Fruit fly (Drosophila melanogaster) whole organism, embryonic: ENCODE measurements around the gene Gr98d.

Experiments used
- BtbVII ChIP-seq: fragments of 200-800 bp; sonication (Bioruptor generic); optimal IDR thresholded peaks from 3 replicates; lab custom pipeline; 2017; ENCODE audit warnings: missing biosample characterization, mild to moderate bottlenecking, missing genetic modification characterization
- CG10321 ChIP-seq: fragments of 200-800 bp; sonication (Bioruptor generic); IDR thresholded peaks from 2 replicates; pipeline ENCODE4 v1.3.6; 2022; ENCODE audit warnings: missing biosample characterization, missing genetic modification characterization
- CG10979 ChIP-seq: fragments of 200-800 bp; sonication (Bioruptor generic); optimal IDR thresholded peaks from 2 replicates; lab custom pipeline; 2018; ENCODE audit warnings: missing biosample characterization, mild to moderate bottlenecking, missing genetic modification characterization, moderate library complexity
- CG11085 ChIP-seq: fragments of 200-800 bp; sonication (Bioruptor generic); IDR thresholded peaks from 2 replicates; pipeline ENCODE4 v1.3.6; 2022; ENCODE audit warnings: missing biosample characterization, missing genetic modification characterization
- CG11696 ChIP-seq: fragments of 200-800 bp; sonication (Bioruptor generic); IDR thresholded peaks from 2 replicates; pipeline ENCODE4 v1.3.6; 2022; ENCODE audit warnings: missing biosample characterization, missing genetic modification characterization
- CG14014 ChIP-seq: fragments of 200-800 bp; sonication (Bioruptor generic); IDR thresholded peaks from 2 replicates; pipeline ENCODE4 v1.3.6; 2022; ENCODE audit warnings: missing biosample characterization, missing genetic modification characterization
- CG14710 ChIP-seq: fragments of 200-800 bp; sonication (Bioruptor generic); optimal IDR thresholded peaks from 3 replicates; lab custom pipeline; 2019; ENCODE audit warnings: missing biosample characterization, mild to moderate bottlenecking, missing genetic modification characterization, moderate library complexity
- CG15269 ChIP-seq: fragments of 200-800 bp; sonication (Bioruptor generic); optimal IDR thresholded peaks from 2 replicates; lab custom pipeline; 2018; ENCODE audit warnings: missing biosample characterization, mild to moderate bottlenecking, missing genetic modification characterization, moderate library complexity
- CG1529 ChIP-seq: fragments of 200-800 bp; sonication (Bioruptor generic); optimal IDR thresholded peaks from 3 replicates; lab custom pipeline; 2018; ENCODE audit warnings: missing biosample characterization, missing genetic modification characterization
- CG16813 ChIP-seq: fragments of 200-800 bp; sonication (Bioruptor generic); IDR thresholded peaks from 3 replicates; pipeline ENCODE4 v1.3.6; 2022; ENCODE audit warnings: missing biosample characterization, missing genetic modification characterization; ENCODE audit not compliant: partially characterized antibody
- CG17186 ChIP-seq: fragments of 200-800 bp; sonication (Bioruptor generic); optimal IDR thresholded peaks from 3 replicates; lab custom pipeline; 2017; ENCODE audit warnings: missing biosample characterization, missing genetic modification reagents, missing genetic modification characterization
- CG17802 ChIP-seq: fragments of 200-800 bp; sonication (Bioruptor generic); optimal IDR thresholded peaks from 2 replicates; lab custom pipeline; 2018; ENCODE audit warnings: missing biosample characterization, mild to moderate bottlenecking, missing genetic modification characterization, moderate library complexity
- CG2678 ChIP-seq: fragments of 200-800 bp; sonication (Bioruptor generic); optimal IDR thresholded peaks from 3 replicates; lab custom pipeline; 2019; ENCODE audit warnings: missing biosample characterization, mild to moderate bottlenecking, missing genetic modification characterization, moderate library complexity
- CG2875 ChIP-seq: fragments of 200-800 bp; sonication (Bioruptor generic); optimal IDR thresholded peaks from 2 replicates; lab custom pipeline; 2017; ENCODE audit warnings: missing biosample characterization, mild to moderate bottlenecking, missing genetic modification characterization, missing genetic modification reagents
- CG3281 ChIP-seq: fragments of 200-800 bp; sonication (Bioruptor generic); optimal IDR thresholded peaks from 3 replicates; lab custom pipeline; 2017; ENCODE audit warnings: missing biosample characterization, mild to moderate bottlenecking, missing genetic modification characterization
- CG34422 ChIP-seq: fragments of 200-800 bp; sonication (Bioruptor generic); IDR thresholded peaks from 3 replicates; pipeline ENCODE4 v1.3.6; 2022; ENCODE audit warnings: missing biosample characterization, missing genetic modification characterization
- CG43689 ChIP-seq: fragments of 200-800 bp; sonication (Bioruptor generic); IDR thresholded peaks from 2 replicates; pipeline ENCODE4 v1.3.6; 2022; ENCODE audit warnings: missing biosample characterization, missing genetic modification characterization
- CG9797 ChIP-seq: fragments of 200-800 bp; sonication (Bioruptor generic); optimal IDR thresholded peaks from 3 replicates; lab custom pipeline; 2018; ENCODE audit warnings: missing biosample characterization, mild to moderate bottlenecking, missing genetic modification characterization
- CTCF ChIP-seq: fragments of 200-800 bp; sonication (Bioruptor generic); optimal IDR thresholded peaks from 2 replicates; lab custom pipeline; 2017; ENCODE audit warnings: missing biosample characterization, mild to moderate bottlenecking, missing genetic modification characterization, moderate library complexity
- CoRest ChIP-seq: fragments of 200-800 bp; sonication (Bioruptor generic); optimal IDR thresholded peaks from 3 replicates; lab custom pipeline; 2018; ENCODE audit warnings: missing biosample characterization, mild to moderate bottlenecking, missing genetic modification characterization, moderate library complexity
- Dip3 ChIP-seq: fragments of 200-800 bp; sonication (Bioruptor generic); optimal IDR thresholded peaks from 3 replicates; lab custom pipeline; 2016; ENCODE audit warnings: missing biosample characterization, missing genetic modification characterization
- Drgx ChIP-seq: fragments of 200-800 bp; sonication (Bioruptor generic); IDR thresholded peaks from 2 replicates; pipeline ENCODE4 v1.3.6; 2022; ENCODE audit warnings: missing biosample characterization, missing genetic modification characterization
- ERR ChIP-seq: fragments of 200-800 bp; sonication (Bioruptor generic); optimal IDR thresholded peaks from 2 replicates; lab custom pipeline; 2016; ENCODE audit warnings: missing biosample characterization, missing genetic modification characterization
- Eip74EF ChIP-seq, 2 experiments: fragments of 200-800 bp in 1 of 2; fragments of >200 bp in 1 of 2; sonication (Bioruptor generic) in 1 of 2; optimal IDR thresholded peaks; 2 replicates each; lab custom pipeline; 2017 to 2019; ENCODE audit warnings: missing biosample characterization in 2 of 2, missing genetic modification characterization in 2 of 2, mild to moderate bottlenecking in 1 of 2, moderate library complexity in 1 of 2
- Fer1 ChIP-seq: fragments of 200-800 bp; sonication (Bioruptor generic); optimal IDR thresholded peaks from 2 replicates; lab custom pipeline; 2017; ENCODE audit warnings: missing biosample characterization, mild to moderate bottlenecking, missing genetic modification characterization
- Gug ChIP-seq: fragments of 200-800 bp; sonication (Bioruptor generic); IDR thresholded peaks from 4 replicates; pipeline ENCODE4 v1.3.6; 2022; ENCODE audit warnings: missing biosample characterization, missing genetic modification characterization
- Lpt ChIP-seq: fragments of >200 bp; optimal IDR thresholded peaks from 2 replicates; lab custom pipeline; 2018; ENCODE audit warnings: missing biosample characterization, missing genetic modification characterization
- Oaz ChIP-seq: fragments of 200-800 bp; sonication (Bioruptor generic); IDR thresholded peaks from 2 replicates; pipeline ENCODE4 v1.3.6; 2022; ENCODE audit warnings: missing biosample characterization, missing genetic modification characterization
- PHDP ChIP-seq: fragments of 200-800 bp; sonication (Bioruptor generic); optimal IDR thresholded peaks from 3 replicates; lab custom pipeline; 2018; ENCODE audit warnings: missing biosample characterization, mild to moderate bottlenecking, missing genetic modification characterization, moderate library complexity
- Poxn ChIP-seq: fragments of 200-800 bp; sonication (Bioruptor generic); IDR thresholded peaks from 2 replicates; pipeline ENCODE4 v1.3.6; 2022; ENCODE audit warnings: missing biosample characterization, missing genetic modification characterization
- Rfx ChIP-seq: fragments of 200-800 bp; sonication (Bioruptor generic); IDR thresholded peaks from 2 replicates; pipeline ENCODE4 v1.3.6; 2022; ENCODE audit warnings: missing biosample characterization, missing genetic modification characterization
- Scr ChIP-seq: fragments of 200-800 bp; sonication (Bioruptor generic); IDR thresholded peaks from 2 replicates; pipeline ENCODE4 v1.3.6; 2022; ENCODE audit warnings: missing biosample characterization, missing genetic modification characterization; ENCODE audit not compliant: partially characterized antibody
- Tbp ChIP-seq: fragments of >200 bp; optimal IDR thresholded peaks from 2 replicates; lab custom pipeline; 2018; ENCODE audit warnings: missing biosample characterization, missing genetic modification characterization
- ara ChIP-seq: fragments of 200-800 bp; sonication (Bioruptor generic); IDR thresholded peaks from 2 replicates; pipeline ENCODE4 v1.3.6; 2022; ENCODE audit warnings: missing biosample characterization, missing genetic modification characterization
- cato ChIP-seq: fragments of 200-800 bp; sonication (Bioruptor generic); optimal IDR thresholded peaks from 2 replicates; lab custom pipeline; 2016; ENCODE audit warnings: missing biosample characterization, missing genetic modification characterization, borderline replicate concordance
- fd64A ChIP-seq: fragments of 200-800 bp; sonication (Bioruptor generic); optimal IDR thresholded peaks from 3 replicates; lab custom pipeline; 2018; ENCODE audit warnings: missing biosample characterization, mild to moderate bottlenecking, missing genetic modification characterization
- ind ChIP-seq: fragments of 200-800 bp; sonication (Bioruptor generic); optimal IDR thresholded peaks from 3 replicates; lab custom pipeline; 2016; ENCODE audit warnings: missing biosample characterization, missing genetic modification characterization
- jumu ChIP-seq: fragments of 200-800 bp; sonication (Bioruptor generic); optimal IDR thresholded peaks from 3 replicates; lab custom pipeline; 2016; ENCODE audit warnings: missing biosample characterization, missing genetic modification characterization
- kah ChIP-seq: fragments of 200-800 bp; sonication (Bioruptor generic); optimal IDR thresholded peaks from 2 replicates; lab custom pipeline; 2018; ENCODE audit warnings: missing biosample characterization, mild to moderate bottlenecking, missing genetic modification characterization
- kay ChIP-seq: fragments of 200-800 bp; sonication (Bioruptor generic); optimal IDR thresholded peaks from 2 replicates; lab custom pipeline; 2016; ENCODE audit warnings: missing biosample characterization, missing genetic modification characterization
- ken ChIP-seq: fragments of 200-800 bp; sonication (Bioruptor generic); IDR thresholded peaks from 3 replicates; pipeline ENCODE4 v1.3.6; 2022; ENCODE audit warnings: missing biosample characterization, missing genetic modification characterization
- lab ChIP-seq: fragments of 200-800 bp; sonication (Bioruptor generic); optimal IDR thresholded peaks from 3 replicates; lab custom pipeline; 2017; ENCODE audit warnings: missing biosample characterization, missing genetic modification characterization, mild to moderate bottlenecking, moderate library complexity, missing genetic modification reagents
- lmd ChIP-seq: fragments of 200-800 bp; sonication (Bioruptor generic); IDR thresholded peaks from 2 replicates; pipeline ENCODE4 v1.3.6; 2022; ENCODE audit warnings: missing biosample characterization, missing genetic modification characterization
- otp ChIP-seq: fragments of 200-800 bp; sonication (Bioruptor generic); IDR thresholded peaks from 3 replicates; pipeline ENCODE4, ENCODE4 v1.3.6; 2022; ENCODE audit warnings: missing biosample characterization, missing genetic modification characterization
- pnt ChIP-seq: fragments of 200-800 bp; sonication (Bioruptor generic); optimal IDR thresholded peaks from 3 replicates; lab custom pipeline; 2016; ENCODE audit warnings: missing biosample characterization, missing genetic modification characterization
- pum ChIP-seq: fragments of 200-800 bp; sonication (Bioruptor generic); optimal IDR thresholded peaks from 2 replicates; lab custom pipeline; 2016; ENCODE audit warnings: missing biosample characterization, missing genetic modification characterization
- rib ChIP-seq: fragments of 200-800 bp; sonication (Bioruptor generic); IDR thresholded peaks from 2 replicates; pipeline ENCODE4 v1.3.6; 2022; ENCODE audit warnings: missing biosample characterization, missing genetic modification characterization
- run ChIP-seq: fragments of 200-800 bp; sonication (Bioruptor generic); optimal IDR thresholded peaks from 3 replicates; lab custom pipeline; 2018; ENCODE audit warnings: missing biosample characterization, mild to moderate bottlenecking, missing genetic modification characterization
- slp2 ChIP-seq: fragments of 200-800 bp; sonication (Bioruptor generic); optimal IDR thresholded peaks from 2 replicates; lab custom pipeline; 2016; ENCODE audit warnings: missing biosample characterization, missing genetic modification characterization
- tio ChIP-seq: fragments of 200-800 bp; sonication (Bioruptor generic); optimal IDR thresholded peaks from 2 replicates; lab custom pipeline; 2017; ENCODE audit warnings: missing biosample characterization, missing genetic modification characterization, inconsistent platforms
- toy ChIP-seq: fragments of 200-800 bp; sonication (Bioruptor generic); IDR thresholded peaks from 2 replicates; pipeline ENCODE4 v1.3.6; 2022; ENCODE audit warnings: missing biosample characterization, missing genetic modification characterization
- wor ChIP-seq: fragments of 200-800 bp; sonication (Bioruptor generic); IDR thresholded peaks from 2 replicates; pipeline ENCODE4 v1.3.6; 2022; ENCODE audit warnings: missing biosample characterization, missing genetic modification characterization

The Gr98d gene

dm6 chr3R:27581890-27582487 lies 36.1 kb downstream of the Gr98d start, which contains the start of gene wdb:
wdb (minus strand) TSS chr3R:27582241.
- TF ChIP-seq Poxn (GFP tag; lab: Robert Waterston, UW): no peak
- TF ChIP-seq tio: no peak
- peak; percentile 72 for TF ChIP-seq Gug (GFP tag; lab: Robert Waterston, UW)
- TF ChIP-seq toy: no peak
- TF ChIP-seq CG10979 (tag; lab: Kevin White, UChicago): no peak
- TF ChIP-seq CG15269 (tag; lab: Kevin White, UChicago): peak; percentile 65
- TF ChIP-seq CG9797 (GFP tag; lab: Kevin White, UChicago): no peak
- TF ChIP-seq CG11085 (GFP tag; lab: Robert Waterston, UW): no peak
- TF ChIP-seq jumu (GFP tag; lab: Kevin White, UChicago): peak; percentile 26
- no peak for TF ChIP-seq Lpt (GFP tag; lab: Kevin White, UChicago)
- TF ChIP-seq CG34422 (GFP tag; lab: Robert Waterston, UW): no peak
- no peak for TF ChIP-seq rib (GFP tag; lab: Robert Waterston, UW)
- peak; percentile 61 for TF ChIP-seq ind (GFP tag; lab: Kevin White, UChicago)
- no peak for TF ChIP-seq CG14710 (tag; lab: Kevin White, UChicago)
- no peak for TF ChIP-seq Tbp (GFP tag; lab: Kevin White, UChicago)
- peak; percentile 64 for TF ChIP-seq slp2
- no peak for TF ChIP-seq CG3281 (GFP tag; lab: Kevin White, UChicago)
- no peak for TF ChIP-seq Drgx
- TF ChIP-seq ERR (GFP tag; lab: Kevin White, UChicago): peak; percentile 15
- no peak for TF ChIP-seq lmd (GFP tag; lab: Robert Waterston, UW)
- no peak for TF ChIP-seq CG2678 (tag; lab: Kevin White, UChicago)
- TF ChIP-seq CG14014 (GFP tag; lab: Robert Waterston, UW): no peak
- TF ChIP-seq run: no peak
- no peak for TF ChIP-seq kay (GFP tag; lab: Kevin White, UChicago)
- TF ChIP-seq otp (GFP tag; lab: Robert Waterston, UW): no peak
- no peak for TF ChIP-seq CTCF (GFP tag; lab: Kevin White, UChicago)
- TF ChIP-seq Eip74EF (GFP tag; optimal IDR thresholded peaks at IDR 0.05; lab: Kevin White, UChicago): no peak
- TF ChIP-seq CG16813 (GFP tag; lab: Robert Waterston, UW): no peak
- TF ChIP-seq CG1529: no peak
- TF ChIP-seq CG43689 (GFP tag; lab: Robert Waterston, UW): no peak
- TF ChIP-seq BtbVII (GFP tag; lab: Kevin White, UChicago): no peak
- no peak for TF ChIP-seq ara (GFP tag; lab: Robert Waterston, UW)
- TF ChIP-seq CG10321: no peak
- peak; percentile 60 for TF ChIP-seq CoRest (tag; lab: Kevin White, UChicago)
- TF ChIP-seq Oaz: no peak
- no peak for TF ChIP-seq ken (GFP tag; lab: Robert Waterston, UW)
- TF ChIP-seq pum (GFP tag; lab: Kevin White, UChicago): peak; percentile 28
- no peak for TF ChIP-seq fd64A
- TF ChIP-seq Fer1 (GFP tag; lab: Kevin White, UChicago): no peak
- no peak for TF ChIP-seq CG11696 (GFP tag; lab: Robert Waterston, UW)
- TF ChIP-seq lab (GFP tag; lab: Kevin White, UChicago): no peak
- TF ChIP-seq cato (GFP tag; lab: Kevin White, UChicago): no peak
- TF ChIP-seq pnt: no peak
- no peak for TF ChIP-seq Scr (GFP tag; lab: Robert Waterston, UW)
- peak; percentile 73 for TF ChIP-seq Dip3 (GFP tag; lab: Kevin White, UChicago)
- no peak for TF ChIP-seq Rfx
- no peak for TF ChIP-seq kah
- TF ChIP-seq CG2875: no peak
- TF ChIP-seq wor: no peak
- no peak for TF ChIP-seq CG17186 (GFP tag; lab: Kevin White, UChicago)
- TF ChIP-seq PHDP (tag; lab: Kevin White, UChicago): no peak
- TF ChIP-seq CG17802: peak; percentile 76
